Fruit fly (Drosophila melanogaster): ENCODE measurements around the gene CG1523.

The CG1523 gene

DNA sequence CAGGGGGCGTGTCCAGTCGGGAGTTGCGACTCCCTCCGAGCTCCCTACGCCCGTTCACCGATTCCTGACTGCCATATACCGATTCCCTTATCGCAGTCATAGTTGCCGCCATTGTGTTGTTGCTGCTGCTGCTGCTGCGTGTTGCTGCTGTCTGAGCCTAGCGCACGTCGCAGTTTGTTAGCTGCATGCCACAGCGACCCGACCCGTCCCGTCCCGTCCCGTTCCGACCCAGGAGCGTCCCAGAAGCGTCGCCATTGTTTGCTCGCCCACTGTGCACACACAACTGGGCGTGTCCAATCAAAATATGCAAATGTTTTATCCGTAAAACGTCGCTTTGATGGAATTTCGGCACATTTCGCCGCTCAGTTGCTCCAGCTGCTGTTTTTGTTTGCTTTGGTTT lies 43.8 kb downstream of the CG1523 start:
- TF ChIP-seq tap (tag; optimal IDR thresholded peaks at IDR 0.05) (no peak), mld (GFP tag; IDR thresholded peaks at IDR 0.05; ENCODE audit: partially characterized antibody) (no peak), Ets65A (GFP tag) (peak; percentile 80), CoRest (tag; optimal IDR thresholded peaks at IDR 0.05) (no peak), al (GFP tag; IDR thresholded peaks at IDR 0.05) (0 out of 2 replicates have a peak, but pooled peaks have one; percentile 20), gsb-n (tag; optimal IDR thresholded peaks at IDR 0.05) (no peak)
